Worm (Caenorhabditis elegans): ENCODE results near the gene C49F8.1.

Gene C49F8.1

DNA sequence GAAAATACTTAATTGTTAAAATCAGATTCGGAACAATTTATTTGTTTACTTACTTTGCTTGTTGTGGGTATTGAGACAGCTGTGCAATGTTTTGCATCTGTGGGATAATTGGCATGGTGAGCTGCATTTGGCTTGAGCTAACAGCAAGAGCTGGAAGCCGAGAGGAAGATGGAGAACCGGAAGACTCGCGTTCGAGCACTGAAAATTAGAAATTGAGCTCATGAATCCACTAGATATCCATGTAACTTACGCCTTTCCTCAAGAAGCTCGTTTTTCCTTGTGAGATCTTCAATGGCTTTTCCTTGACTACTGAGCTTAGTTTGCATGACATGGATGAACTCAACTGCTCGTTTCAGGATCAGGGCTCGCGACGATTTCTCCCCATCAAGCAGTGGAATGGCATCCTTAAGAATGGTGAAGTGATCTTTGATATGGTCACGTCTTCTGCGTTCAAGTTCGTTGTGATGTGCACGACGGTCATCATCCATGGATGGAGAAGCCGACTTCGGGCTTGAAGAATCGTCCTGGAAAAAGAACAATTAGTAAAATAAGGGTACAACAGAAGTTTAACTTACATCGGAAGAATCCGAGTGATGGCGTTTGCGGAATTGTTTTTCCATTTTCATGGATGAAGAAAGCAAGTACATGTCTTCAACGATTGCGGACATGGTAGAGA lies 14.5 kb downstream of the C49F8.1 start:
- peak; percentile 73 for TF ChIP-seq repo-1 (tag; optimal IDR thresholded peaks at IDR 0.05)
- peak; percentile 22 for TF ChIP-seq Y53G8AR.9 (GFP tag; conservative IDR thresholded peaks at IDR 0.05)
- no peak for TF ChIP-seq rpc-1 (optimal IDR thresholded peaks at IDR 0.05)
- no peak for TF ChIP-seq rpc-1 (tag; optimal IDR thresholded peaks at IDR 0.05)
- no peak for TF ChIP-seq cebp-1 (GFP tag; IDR thresholded peaks at IDR 0.05)
- no peak for TF ChIP-seq cebp-1 (tag; optimal IDR thresholded peaks at IDR 0.05)
- TF ChIP-seq Y56A3A.18 (GFP tag; IDR thresholded peaks at IDR 0.05): peak; percentile 71; the same call in 1 of the 2 replicates
- TF ChIP-seq ama-1 (optimal IDR thresholded peaks at IDR 0.05): peak; percentile 84
- no peak for TF ChIP-seq ama-1 (GFP tag; optimal IDR thresholded peaks at IDR 0.05)
- peak; percentile 16 for TF ChIP-seq fkh-3 (tag; optimal IDR thresholded peaks at IDR 0.05)
- peak in 1 of 3 experiments; percentile 57 for TF ChIP-seq lin-35 (GFP tag; optimal IDR thresholded peaks at IDR 0.05)

DNA sequence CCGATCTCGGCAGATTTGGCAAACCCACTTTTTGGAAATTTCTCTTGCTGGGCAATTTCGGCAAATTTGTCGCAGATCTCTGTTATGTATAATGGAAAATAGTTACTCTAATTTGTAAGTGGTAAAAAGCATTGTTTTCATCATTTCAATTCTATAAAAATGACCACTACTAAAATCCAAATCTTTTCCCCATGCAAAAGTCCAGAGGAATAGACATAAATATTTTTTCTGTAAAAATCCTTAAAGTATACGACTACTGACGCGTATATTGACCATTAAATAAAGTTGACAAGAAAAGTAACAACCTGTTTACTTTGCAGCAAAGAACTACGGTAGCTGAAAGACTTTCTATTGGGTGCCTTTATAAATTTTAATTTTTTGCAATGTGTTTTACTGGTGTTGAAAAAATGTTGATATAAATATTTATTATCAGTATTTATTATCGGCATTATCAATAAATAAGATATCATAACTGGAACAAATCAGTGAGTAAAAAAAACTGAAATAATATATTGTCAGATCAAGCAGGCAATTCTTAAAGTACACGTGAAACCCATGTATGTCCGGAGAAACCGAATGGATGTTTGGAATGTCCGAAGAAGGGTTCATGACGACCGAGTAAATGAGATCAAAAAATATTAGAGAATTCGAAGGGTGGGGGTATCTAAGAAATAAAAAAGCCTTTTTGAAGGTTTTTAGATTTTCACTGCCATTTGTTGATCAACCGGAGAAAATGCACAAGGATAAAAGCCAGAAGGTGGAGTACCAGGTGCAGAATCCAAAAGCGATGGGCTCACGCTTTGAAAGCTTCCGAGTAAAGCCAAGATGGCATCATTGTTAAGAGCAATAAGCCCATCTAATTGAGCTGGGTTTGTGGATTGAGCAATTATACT lies 15.3 kb downstream of the C49F8.1 start:
- TF ChIP-seq attf-6 (GFP tag; IDR thresholded peaks at IDR 0.05) (no peak), attf-5 (GFP tag; optimal IDR thresholded peaks at IDR 0.05) (peak; percentile 43), C17E4.6 (GFP tag; IDR thresholded peaks at IDR 0.05) (no peak), ZK185.1 (tag; optimal IDR thresholded peaks at IDR 0.05; ENCODE audit: poor library complexity, severe bottlenecking) (peak; percentile 45), lir-1 (GFP tag; conservative IDR thresholded peaks at IDR 0.05) (0 out of 2 replicates have a peak, but pooled peaks have one; percentile 26), hmg-20 (GFP tag; IDR thresholded peaks at IDR 0.05) (no peak), athp-1 (tag; optimal IDR thresholded peaks at IDR 0.05) (peak; percentile 7), Y53F4B.3 (GFP tag; IDR thresholded peaks at IDR 0.05) (no peak), gei-17 (GFP tag; optimal IDR thresholded peaks at IDR 0.05) (peak; percentile 67), cebp-2 (GFP tag; IDR thresholded peaks at IDR 0.05) (0 out of 2 replicates have a peak, but pooled peaks have one; percentile 4), F52B5.7 (tag; optimal IDR thresholded peaks at IDR 0.05) (no peak), akir-1 (GFP tag; optimal IDR thresholded peaks at IDR 0.05) (no peak), zim-3 (tag; optimal IDR thresholded peaks at IDR 0.05) (peak; percentile 83), mcd-1 (GFP tag; IDR thresholded peaks at IDR 0.05) (no peak), F49E8.2 (tag; optimal IDR thresholded peaks at IDR 0.05; ENCODE audit: insufficient read depth) (no peak), ceh-27 (GFP tag; optimal IDR thresholded peaks at IDR 0.05) (no peak), ets-4 (GFP tag; optimal IDR thresholded peaks at IDR 0.05) (no peak), T07F8.4 (tag; optimal IDR thresholded peaks at IDR 0.05) (no peak), D2030.7 (GFP tag; IDR thresholded peaks at IDR 0.05) (no peak), lin-26 (GFP tag; IDR thresholded peaks at IDR 0.05) (peak; percentile 52; the same call in 1 of the 2 replicates), dox-1 (GFP tag; IDR thresholded peaks at IDR 0.05) (no peak; the same call in 1 of the 2 replicates), rcor-1 (GFP tag; IDR thresholded peaks at IDR 0.05) (no peak), ztf-22 (GFP tag; optimal IDR thresholded peaks at IDR 0.05) (no peak), repo-1 (tag; optimal IDR thresholded peaks at IDR 0.05) (peak; percentile 88), ztf-3 (GFP tag; optimal IDR thresholded peaks at IDR 0.05) (no peak), snpc-4 (GFP tag; optimal IDR thresholded peaks at IDR 0.05) (no peak), snpc-4 (tag; optimal IDR thresholded peaks at IDR 0.05) (no peak), ztf-28 (GFP tag; IDR thresholded peaks at IDR 0.05) (no peak), die-1 (tag; optimal IDR thresholded peaks at IDR 0.05) (peak; percentile 13), nhr-27 (tag; optimal IDR thresholded peaks at IDR 0.05) (peak; percentile 34), ceh-79 (tag; optimal IDR thresholded peaks at IDR 0.05) (no peak), lag-1 (GFP tag; IDR thresholded peaks at IDR 0.05) (no peak), him-1 (tag; optimal IDR thresholded peaks at IDR 0.05) (no peak), chd-7 (tag; optimal IDR thresholded peaks at IDR 0.05) (peak; percentile 47), hlh-12 (tag; optimal IDR thresholded peaks at IDR 0.05) (no peak), madf-6 (GFP tag; IDR thresholded peaks at IDR 0.05) (peak; percentile 36; the same call in 1 of the 2 replicates)

Data from whole organism, young adult.